Fruit fly (Drosophila melanogaster): ENCODE results near the gene CG6724.
A peak's percentile ranks its signal among the peaks of the same experiment; 100 is the strongest.

- TF ChIP-seq Met (GFP tag; optimal IDR thresholded peaks at IDR 0.05): peak; percentile 33
- TF ChIP-seq cyc (GFP tag; optimal IDR thresholded peaks at IDR 0.05): no peak
- no peak for TF ChIP-seq Hr39 (GFP tag; optimal IDR thresholded peaks at IDR 0.05)
- no peak for TF ChIP-seq net (GFP tag; optimal IDR thresholded peaks at IDR 0.05)
- TF ChIP-seq CG4318 (GFP tag; optimal IDR thresholded peaks at IDR 0.05): no peak
- no peak for TF ChIP-seq CG6808 (GFP tag; optimal IDR thresholded peaks at IDR 0.05)
- no peak for TF ChIP-seq Hr38 (GFP tag; optimal IDR thresholded peaks at IDR 0.05)
- no peak for TF ChIP-seq CG8319 (GFP tag; optimal IDR thresholded peaks at IDR 0.05)
- TF ChIP-seq CG6276 (GFP tag; optimal IDR thresholded peaks at IDR 0.05): no peak
Measured at dm6 chr2L:10792072-10792471, 22.3 kb upstream of the CG6724 start.

All from whole organism, prepupa.